Worm (Caenorhabditis elegans) whole organism, young adult: ENCODE data around the gene nsph-4.1.
"Not testable (repeated sequence)": the region's sequence is repeated elsewhere in the genome, so short reads cannot be mapped to it uniquely, and the experiment has no call there.

Experiments used
- B0261.1 ChIP-seq: sonication (generic microtip); optimal IDR thresholded peaks from 2 replicates; lab custom pipeline; 2016; ENCODE audit warnings: mild to moderate bottlenecking, missing genetic modification characterization, moderate library complexity, missing compliant biosample characterization
- D2030.7 ChIP-seq: fragments of 200-800 bp; sonication (Bioruptor generic); IDR thresholded peaks from 2 replicates; pipeline ENCODE4 v1.3.6; 2022; ENCODE audit warnings: missing genetic modification reagents, missing genetic modification characterization, missing compliant biosample characterization
- F52B5.7 ChIP-seq: sonication (generic microtip); optimal IDR thresholded peaks from 2 replicates; lab custom pipeline; 2016; ENCODE audit warnings: mild to moderate bottlenecking, missing genetic modification characterization, missing compliant biosample characterization
- F57A8.1 ChIP-seq: fragments of 200-800 bp; sonication (Bioruptor generic); optimal IDR thresholded peaks from 2 replicates; lab custom pipeline; 2018; ENCODE audit warnings: mild to moderate bottlenecking, missing genetic modification characterization, moderate library complexity, missing compliant biosample characterization
- F57C9.4 ChIP-seq: sonication (generic microtip); optimal IDR thresholded peaks from 2 replicates; lab custom pipeline; 2017; ENCODE audit warnings: mild to moderate bottlenecking, missing genetic modification characterization, missing compliant biosample characterization
- K12H6.12 ChIP-seq: fragments of 200-800 bp; sonication (Bioruptor generic); optimal IDR thresholded peaks from 2 replicates; lab custom pipeline; 2018; ENCODE audit warnings: mild to moderate bottlenecking, missing genetic modification characterization, missing compliant biosample characterization
- Y67H2A.10 ChIP-seq: fragments of 200-800 bp; sonication (Bioruptor generic); conservative IDR thresholded peaks from 2 replicates; pipeline ENCODE4 v1.3.6; 2022; ENCODE audit warnings: missing genetic modification reagents, missing genetic modification characterization, missing compliant biosample characterization
- Y79H2A.3 ChIP-seq: fragments of 200-800 bp; sonication (Bioruptor generic); conservative IDR thresholded peaks from 2 replicates; pipeline ENCODE4 v1.3.6; 2022; ENCODE audit warnings: missing genetic modification reagents, missing genetic modification characterization, missing compliant biosample characterization
- Y95B8A.8 ChIP-seq: fragments of 200-800 bp; sonication (Bioruptor generic); IDR thresholded peaks from 2 replicates; pipeline ENCODE4 v1.3.6; 2022; ENCODE audit warnings: missing genetic modification reagents, missing genetic modification characterization, missing compliant biosample characterization
- ZK185.1 ChIP-seq: sonication (generic microtip); optimal IDR thresholded peaks from 2 replicates; lab custom pipeline; 2016; ENCODE audit warnings: mild to moderate bottlenecking, missing genetic modification characterization, missing compliant biosample characterization; ENCODE audit not compliant: poor library complexity, severe bottlenecking
- ama-1 ChIP-seq, 3 experiments: fragments of 150-350 bp in 1 of 3; sonication (generic microtip) in 2 of 3; optimal IDR thresholded peaks; 2 replicates each; lab custom pipeline; 2014 to 2018; ENCODE audit warnings: missing biosample characterization in 2 of 3, missing genetic modification characterization in 2 of 3, missing genetic modification reagents in 2 of 3
- aptf-3 ChIP-seq: fragments of 200-800 bp; sonication (Bioruptor generic); IDR thresholded peaks from 2 replicates; pipeline ENCODE4 v1.3.6; 2022; ENCODE audit warnings: missing genetic modification characterization, missing compliant biosample characterization
- atf-7 ChIP-seq: sonication (generic microtip); optimal IDR thresholded peaks from 2 replicates; lab custom pipeline; 2017; ENCODE audit warnings: mild to moderate bottlenecking, missing genetic modification characterization, missing compliant biosample characterization
- attf-6 ChIP-seq: fragments of 200-800 bp; sonication (Bioruptor generic); IDR thresholded peaks from 2 replicates; pipeline ENCODE4 v1.3.6; 2022; ENCODE audit warnings: missing genetic modification reagents, missing genetic modification characterization, missing compliant biosample characterization
- bed-2 ChIP-seq: fragments of 200-800 bp; sonication (Bioruptor generic); IDR thresholded peaks from 2 replicates; pipeline ENCODE4 v1.3.6; 2022; ENCODE audit warnings: missing genetic modification reagents, missing genetic modification characterization, missing compliant biosample characterization
- ccch-3 ChIP-seq: fragments of 200-800 bp; sonication (Bioruptor generic); optimal IDR thresholded peaks from 2 replicates; lab custom pipeline; 2018; ENCODE audit warnings: mild to moderate bottlenecking, missing genetic modification characterization, missing compliant biosample characterization
- ceh-79 ChIP-seq: sonication (generic microtip); optimal IDR thresholded peaks from 2 replicates; lab custom pipeline; 2017; ENCODE audit warnings: mild to moderate bottlenecking, missing genetic modification characterization, missing compliant biosample characterization
- ceh-91 ChIP-seq: fragments of 200-800 bp; sonication (Bioruptor generic); IDR thresholded peaks from 2 replicates; pipeline ENCODE4 v1.3.6; 2022; ENCODE audit warnings: missing genetic modification reagents, missing genetic modification characterization, missing compliant biosample characterization
- chd-7 ChIP-seq: sonication (generic microtip); optimal IDR thresholded peaks from 2 replicates; lab custom pipeline; 2016; ENCODE audit warnings: mild to moderate bottlenecking, missing genetic modification characterization, moderate library complexity, missing compliant biosample characterization
- dox-1 ChIP-seq: fragments of 200-800 bp; sonication (Bioruptor generic); IDR thresholded peaks from 2 replicates; pipeline ENCODE4 v1.3.6; 2022; ENCODE audit warnings: missing genetic modification reagents, missing genetic modification characterization, missing compliant biosample characterization
- efl-1 ChIP-seq: fragments of 150-350 bp; optimal IDR thresholded peaks from 2 replicates; lab custom pipeline; 2014; ENCODE audit warnings: missing biosample characterization, missing genetic modification reagents, missing genetic modification characterization
- egl-18 ChIP-seq: fragments of 200-800 bp; sonication (Bioruptor generic); IDR thresholded peaks from 2 replicates; pipeline ENCODE4 v1.3.6; 2022; ENCODE audit warnings: missing genetic modification reagents, missing genetic modification characterization, missing compliant biosample characterization
- ekl-4 ChIP-seq: fragments of 200-800 bp; sonication (Bioruptor generic); IDR thresholded peaks from 2 replicates; pipeline ENCODE4 v1.3.6; 2022; ENCODE audit warnings: missing genetic modification reagents, missing genetic modification characterization, missing compliant biosample characterization
- ets-4 ChIP-seq: fragments of 200-800 bp; sonication (Bioruptor generic); optimal IDR thresholded peaks from 2 replicates; lab custom pipeline; 2018; ENCODE audit warnings: mild to moderate bottlenecking, missing genetic modification characterization, missing compliant biosample characterization
- fkh-3 ChIP-seq: sonication (generic microtip); optimal IDR thresholded peaks from 2 replicates; lab custom pipeline; 2016; ENCODE audit warnings: mild to moderate bottlenecking, missing genetic modification characterization, missing compliant biosample characterization
- him-1 ChIP-seq: sonication (generic microtip); optimal IDR thresholded peaks from 2 replicates; lab custom pipeline; 2016; ENCODE audit warnings: missing genotype, missing genetic modification reagents, missing genetic modification characterization, missing compliant biosample characterization
- hlh-26 ChIP-seq: fragments of 200-800 bp; sonication (Bioruptor generic); conservative IDR thresholded peaks from 2 replicates; pipeline ENCODE4 v1.3.6; 2022; ENCODE audit warnings: missing genetic modification reagents, missing genetic modification characterization, missing compliant biosample characterization
- lag-1 ChIP-seq: fragments of 200-800 bp; sonication (Bioruptor generic); IDR thresholded peaks from 2 replicates; pipeline ENCODE4 v1.3.6; 2022; ENCODE audit warnings: missing genetic modification reagents, missing genetic modification characterization, missing compliant biosample characterization
- let-526 ChIP-seq: fragments of 200-800 bp; sonication (Bioruptor generic); IDR thresholded peaks from 2 replicates; pipeline ENCODE4 v1.3.6; 2022; ENCODE audit warnings: missing genetic modification reagents, missing genetic modification characterization, missing compliant biosample characterization
- lin-40 ChIP-seq: sonication (generic microtip); optimal IDR thresholded peaks from 2 replicates; lab custom pipeline; 2016; ENCODE audit warnings: missing genetic modification characterization, mild to moderate bottlenecking, missing compliant biosample characterization, missing genotype, missing genetic modification reagents
- lin-54 ChIP-seq: fragments of 200-800 bp; sonication (Bioruptor generic); optimal IDR thresholded peaks from 2 replicates; lab custom pipeline; 2018; ENCODE audit warnings: mild to moderate bottlenecking, missing genetic modification characterization, missing compliant biosample characterization
- lir-1 ChIP-seq: fragments of 200-800 bp; sonication (Bioruptor generic); conservative IDR thresholded peaks from 2 replicates; pipeline ENCODE4 v1.3.6; 2022; ENCODE audit warnings: missing genetic modification reagents, missing genetic modification characterization, missing compliant biosample characterization
- mcd-1 ChIP-seq: fragments of 200-800 bp; sonication (Bioruptor generic); IDR thresholded peaks from 2 replicates; pipeline ENCODE4 v1.3.6; 2022; ENCODE audit warnings: missing genetic modification reagents, missing genetic modification characterization, missing compliant biosample characterization
- mel-28 ChIP-seq: sonication (generic microtip); optimal IDR thresholded peaks from 2 replicates; lab custom pipeline; 2016; ENCODE audit warnings: borderline replicate concordance, mild to moderate bottlenecking, missing genetic modification characterization, missing compliant biosample characterization
- mes-4 ChIP-seq: sonication (generic microtip); optimal IDR thresholded peaks from 2 replicates; lab custom pipeline; 2016; ENCODE audit warnings: missing genotype, missing genetic modification characterization, missing compliant biosample characterization
- mxl-1 ChIP-seq: sonication (generic microtip); optimal IDR thresholded peaks from 2 replicates; lab custom pipeline; 2016; ENCODE audit warnings: missing genetic modification characterization, missing compliant biosample characterization
- nfya-2 ChIP-seq: fragments of 200-800 bp; sonication (Bioruptor generic); IDR thresholded peaks from 2 replicates; pipeline ENCODE4 v1.3.6; 2022; ENCODE audit warnings: missing genetic modification reagents, missing genetic modification characterization, missing compliant biosample characterization
- pbrm-1 ChIP-seq: fragments of 200-800 bp; sonication (Bioruptor generic); IDR thresholded peaks from 2 replicates; pipeline ENCODE4 v1.3.6; 2022; ENCODE audit warnings: missing genetic modification reagents, missing genetic modification characterization, missing compliant biosample characterization
- rcor-1 ChIP-seq: fragments of 200-800 bp; sonication (Bioruptor generic); IDR thresholded peaks from 2 replicates; pipeline ENCODE4 v1.3.6; 2022; ENCODE audit warnings: missing genetic modification reagents, missing genetic modification characterization, missing compliant biosample characterization
- sdz-38 ChIP-seq: sonication (generic microtip); optimal IDR thresholded peaks from 2 replicates; lab custom pipeline; 2016; ENCODE audit warnings: missing genotype, missing genetic modification characterization, missing compliant biosample characterization
- sea-2 ChIP-seq: fragments of 200-800 bp; sonication (Bioruptor generic); IDR thresholded peaks from 2 replicates; pipeline ENCODE4 v1.3.6; 2022; ENCODE audit warnings: missing genetic modification characterization, missing compliant biosample characterization
- snpc-1.3 ChIP-seq: sonication (generic microtip); optimal IDR thresholded peaks from 2 replicates; lab custom pipeline; 2017; ENCODE audit warnings: missing genetic modification characterization, mild to moderate bottlenecking, missing compliant biosample characterization, antibody characterized with exemption, moderate library complexity, missing genotype, missing genetic modification reagents; ENCODE audit not compliant: insufficient read depth
- sptf-2 ChIP-seq: fragments of 200-800 bp; sonication (Bioruptor generic); optimal IDR thresholded peaks from 2 replicates; lab custom pipeline; 2018; ENCODE audit warnings: mild to moderate bottlenecking, missing genetic modification characterization, missing compliant biosample characterization
- tbp1 ChIP-seq: fragments of 200-800 bp; sonication (Bioruptor generic); optimal IDR thresholded peaks from 2 replicates; lab custom pipeline; 2018; ENCODE audit warnings: mild to moderate bottlenecking, missing genetic modification characterization, missing compliant biosample characterization
- unc-62 ChIP-seq: fragments of 150-350 bp; optimal IDR thresholded peaks from 2 replicates; lab custom pipeline; 2014; ENCODE audit warnings: missing biosample characterization, missing genetic modification reagents, missing genetic modification characterization
- zim-3 ChIP-seq: sonication (generic microtip); optimal IDR thresholded peaks from 2 replicates; lab custom pipeline; 2017; ENCODE audit warnings: mild to moderate bottlenecking, missing genetic modification characterization, moderate library complexity, missing compliant biosample characterization
- ztf-18 ChIP-seq: sonication (generic microtip); optimal IDR thresholded peaks from 2 replicates; lab custom pipeline; 2016; ENCODE audit warnings: missing genotype, mild to moderate bottlenecking, missing genetic modification characterization, missing compliant biosample characterization
- ztf-25 ChIP-seq: fragments of 200-800 bp; sonication (Bioruptor generic); IDR thresholded peaks from 2 replicates; pipeline ENCODE4 v1.3.6; 2022; ENCODE audit warnings: missing genetic modification reagents, missing genetic modification characterization, missing compliant biosample characterization

The nsph-4.1 gene

DNA sequence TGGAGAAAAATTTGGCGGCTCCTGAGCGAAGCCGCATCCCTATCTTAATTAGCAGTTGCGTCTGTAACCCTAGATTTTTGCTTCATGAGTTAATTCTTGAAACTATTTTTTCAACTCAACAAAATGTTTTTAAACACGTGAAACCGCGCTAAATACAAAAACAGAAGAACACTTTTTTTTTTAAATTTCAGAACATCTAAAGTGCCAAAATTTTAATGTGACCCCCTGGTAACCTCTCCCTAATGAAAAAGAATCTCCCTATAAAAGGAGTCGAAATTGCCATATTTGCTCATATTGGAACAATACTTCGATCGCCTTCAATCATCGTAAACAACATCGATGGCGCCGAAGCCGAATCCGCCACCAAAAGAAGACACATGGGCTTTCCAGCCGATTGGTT, at the start of gene nsph-4.1:
Gene nsph-4.1 (plus strand): TSS at position 301 of the 400 bp plus-strand sequence.
- TF ChIP-seq F57C9.4 (tag; lab: Kevin White, UChicago); ekl-4; lir-1 (GFP tag; lab: Robert Waterston, UW): not testable (repeated sequence)

ce11 chrIV:5183755-5184166, 42.9 kb upstream of the nsph-4.1 start, which contains the start of gene W03F8.4:
Gene W03F8.4 (plus strand): TSS chrIV:5184123.
- TF ChIP-seq attf-6 (GFP tag; lab: Robert Waterston, UW): peak; percentile 88
- TF ChIP-seq lag-1: no peak
- no peak for TF ChIP-seq sdz-38 (tag; lab: Kevin White, UChicago)
- peak; percentile 75 for TF ChIP-seq tbp1 (GFP tag; lab: Kevin White, UChicago)
- peak; percentile 73 for TF ChIP-seq ceh-91 (GFP tag; lab: Robert Waterston, UW)
- no peak for TF ChIP-seq F57A8.1
- TF ChIP-seq ztf-25 (GFP tag; lab: Robert Waterston, UW): no peak
- TF ChIP-seq D2030.7 (GFP tag; lab: Robert Waterston, UW): peak; percentile 87
- TF ChIP-seq lin-54 (GFP tag; lab: Kevin White, UChicago): peak; percentile 99
- TF ChIP-seq mcd-1 (GFP tag; lab: Robert Waterston, UW): peak; percentile 94
- no peak for TF ChIP-seq bed-2 (GFP tag; lab: Robert Waterston, UW)
- no peak for TF ChIP-seq let-526 (GFP tag; lab: Robert Waterston, UW)
- no peak for TF ChIP-seq aptf-3 (GFP tag; lab: Robert Waterston, UW)
- TF ChIP-seq Y95B8A.8 (GFP tag; lab: Robert Waterston, UW): 0 out of 2 replicates have a peak, but pooled peaks have one; percentile 19
- 0 out of 2 replicates have a peak, but pooled peaks have one; percentile 64 for TF ChIP-seq egl-18
- no peak for TF ChIP-seq fkh-3 (tag; lab: Kevin White, UChicago)
- TF ChIP-seq K12H6.12 (tag; lab: Kevin White, UChicago): peak; percentile 44
- peak; percentile 82 for TF ChIP-seq ZK185.1
- TF ChIP-seq ztf-18 (tag; lab: Kevin White, UChicago): peak; percentile 98
- no peak for TF ChIP-seq nfya-2 (GFP tag; lab: Robert Waterston, UW)
- no peak for TF ChIP-seq hlh-26 (GFP tag; lab: Robert Waterston, UW)
- peak; percentile 42 for TF ChIP-seq atf-7 (tag; lab: Kevin White, UChicago)
- TF ChIP-seq F52B5.7 (tag; lab: Kevin White, UChicago): no peak
- no peak for TF ChIP-seq mel-28 (tag; lab: Kevin White, UChicago)
- peak; percentile 0 for TF ChIP-seq B0261.1 (tag; lab: Kevin White, UChicago)
- TF ChIP-seq ama-1 (optimal IDR thresholded peaks at IDR 0.05; lab: Kevin White, UChicago): no peak
- TF ChIP-seq ama-1 (GFP tag; optimal IDR thresholded peaks at IDR 0.05; lab: Kevin White, UChicago): no peak
- peak; percentile 25 for TF ChIP-seq zim-3
- peak; percentile 91 for TF ChIP-seq efl-1 (GFP tag; lab: Kevin White, UChicago)
- TF ChIP-seq pbrm-1 (GFP tag; lab: Robert Waterston, UW): peak; percentile 95
- peak; percentile 90 for TF ChIP-seq rcor-1 (GFP tag; lab: Robert Waterston, UW)
- TF ChIP-seq sea-2 (GFP tag; lab: Robert Waterston, UW): no peak
- TF ChIP-seq snpc-1.3 (tag; lab: Kevin White, UChicago): peak; percentile 89
- no peak for TF ChIP-seq ets-4 (GFP tag; lab: Kevin White, UChicago)
- TF ChIP-seq Y79H2A.3 (GFP tag; lab: Robert Waterston, UW): no peak
- peak; percentile 94 for TF ChIP-seq lin-40
- TF ChIP-seq him-1 (tag; lab: Kevin White, UChicago): peak; percentile 53
- TF ChIP-seq ccch-3: no peak
- TF ChIP-seq unc-62 (GFP tag; lab: Kevin White, UChicago): no peak
- TF ChIP-seq mxl-1 (tag; lab: Kevin White, UChicago): no peak
- TF ChIP-seq sptf-2 (GFP tag; lab: Kevin White, UChicago): no peak
- no peak for TF ChIP-seq Y67H2A.10 (GFP tag; lab: Robert Waterston, UW)
- peak; percentile 96 for TF ChIP-seq dox-1
- no peak for TF ChIP-seq mes-4 (tag; lab: Kevin White, UChicago)
- no peak for TF ChIP-seq ceh-79 (tag; lab: Kevin White, UChicago)
- TF ChIP-seq chd-7 (tag; lab: Kevin White, UChicago): peak; percentile 36
